Fruit fly (Drosophila melanogaster) whole organism, embryonic: ENCODE measurements around the gene Eig71Ed.

Source experiments
- Blimp-1 ChIP-seq: fragments of 200-800 bp; sonication (Bioruptor generic); optimal IDR thresholded peaks from 3 replicates; lab custom pipeline; 2018; ENCODE audit warnings: missing biosample characterization, missing genetic modification characterization, mild to moderate bottlenecking, moderate library complexity, missing genetic modification reagents
- CG10462 ChIP-seq: fragments of 200-800 bp; sonication (Bioruptor generic); optimal IDR thresholded peaks from 2 replicates; lab custom pipeline; 2016; ENCODE audit warnings: missing biosample characterization, missing genetic modification characterization
- CG10959 ChIP-seq: fragments of 200-800 bp; sonication (Bioruptor generic); IDR thresholded peaks from 2 replicates; pipeline ENCODE4 v1.3.6; 2022; ENCODE audit warnings: missing biosample characterization, missing genetic modification characterization
- CG12155 ChIP-seq: fragments of 200-800 bp; sonication (Bioruptor generic); optimal IDR thresholded peaks from 3 replicates; lab custom pipeline; 2016; ENCODE audit warnings: missing biosample characterization, missing genetic modification characterization
- CG12391 ChIP-seq: fragments of 200-800 bp; sonication (Bioruptor generic); optimal IDR thresholded peaks from 3 replicates; lab custom pipeline; 2018; ENCODE audit warnings: missing biosample characterization, mild to moderate bottlenecking, missing genetic modification characterization, moderate library complexity
- CG1603 ChIP-seq: fragments of 200-800 bp; sonication (Bioruptor generic); optimal IDR thresholded peaks from 2 replicates; lab custom pipeline; 2019; ENCODE audit warnings: missing biosample characterization, mild to moderate bottlenecking, missing genetic modification characterization, moderate library complexity
- CG16815 ChIP-seq: fragments of 200-800 bp; sonication (Bioruptor generic); optimal IDR thresholded peaks from 3 replicates; lab custom pipeline; 2017; ENCODE audit warnings: missing biosample characterization, mild to moderate bottlenecking, missing genetic modification characterization
- CG17328 ChIP-seq: fragments of 200-800 bp; sonication (Bioruptor generic); IDR thresholded peaks from 2 replicates; pipeline ENCODE4 v1.3.6; 2022; ENCODE audit warnings: missing biosample characterization, missing genetic modification characterization
- CG17568 ChIP-seq: fragments of 200-800 bp; sonication (Bioruptor generic); optimal IDR thresholded peaks from 2 replicates; lab custom pipeline; 2018; ENCODE audit warnings: missing biosample characterization, mild to moderate bottlenecking, missing genetic modification characterization, moderate library complexity
- CG1832 ChIP-seq: fragments of 200-800 bp; sonication (Bioruptor generic); optimal IDR thresholded peaks from 2 replicates; lab custom pipeline; 2017; ENCODE audit warnings: missing biosample characterization, mild to moderate bottlenecking, missing genetic modification characterization, inconsistent platforms
- CG18476 ChIP-seq: fragments of 200-800 bp; sonication (Bioruptor generic); optimal IDR thresholded peaks from 2 replicates; lab custom pipeline; 2016; ENCODE audit warnings: missing biosample characterization, mild to moderate bottlenecking, missing genetic modification characterization
- CG2712 ChIP-seq: fragments of 200-800 bp; optimal IDR thresholded peaks from 3 replicates; lab custom pipeline; 2019; ENCODE audit warnings: missing biosample characterization, mild to moderate bottlenecking, missing genetic modification characterization, moderate library complexity
- CG3163 ChIP-seq: fragments of 200-800 bp; sonication (Bioruptor generic); optimal IDR thresholded peaks from 3 replicates; lab custom pipeline; 2016; ENCODE audit warnings: missing biosample characterization, missing genetic modification characterization
- CG4617 ChIP-seq: fragments of 200-800 bp; sonication (Bioruptor generic); optimal IDR thresholded peaks from 3 replicates; lab custom pipeline; 2016; ENCODE audit warnings: missing biosample characterization, missing genetic modification characterization, borderline replicate concordance
- CG6813 ChIP-seq: fragments of 200-800 bp; sonication (Bioruptor generic); optimal IDR thresholded peaks from 2 replicates; lab custom pipeline; 2017; ENCODE audit warnings: missing biosample characterization, missing genetic modification characterization, mild to moderate bottlenecking, moderate library complexity, missing genetic modification reagents
- CG7839 ChIP-seq: fragments of 200-800 bp; sonication (Bioruptor generic); optimal IDR thresholded peaks from 3 replicates; lab custom pipeline; 2018; ENCODE audit warnings: missing biosample characterization, mild to moderate bottlenecking, missing genetic modification characterization, moderate library complexity
- CG9727 ChIP-seq: fragments of 200-800 bp; sonication (Bioruptor generic); optimal IDR thresholded peaks from 3 replicates; lab custom pipeline; 2017; ENCODE audit warnings: missing biosample characterization, mild to moderate bottlenecking, missing genetic modification characterization
- D ChIP-seq, 2 experiments: fragments of 200-800 bp in 1 of 2; fragments of >200 bp in 1 of 2; sonication (Bioruptor generic) in 1 of 2; optimal IDR thresholded peaks; 2 replicates in 1 of 2; 3 replicates in 1 of 2; lab custom pipeline; 2017; ENCODE audit warnings: mild to moderate bottlenecking in 1 of 2, missing biosample characterization in 1 of 2, missing genetic modification characterization in 1 of 2, missing genetic modification reagents in 1 of 2
- Eip74EF ChIP-seq, 2 experiments: fragments of 200-800 bp in 1 of 2; fragments of >200 bp in 1 of 2; sonication (Bioruptor generic) in 1 of 2; optimal IDR thresholded peaks; 2 replicates each; lab custom pipeline; 2017 to 2019; ENCODE audit warnings: missing biosample characterization in 2 of 2, missing genetic modification characterization in 2 of 2, mild to moderate bottlenecking in 1 of 2, moderate library complexity in 1 of 2
- Ets65A ChIP-seq: fragments of 200-800 bp; sonication (Bioruptor generic); peaks from one replicate; lab custom pipeline; 2016; ENCODE audit warnings: missing biosample characterization, missing genetic modification characterization
- HLH4C ChIP-seq: fragments of 200-800 bp; sonication (Bioruptor generic); IDR thresholded peaks from 3 replicates; pipeline ENCODE4 v1.3.6; 2022; ENCODE audit warnings: missing biosample characterization, missing genetic modification characterization; ENCODE audit not compliant: partially characterized antibody
- HLHmδ ChIP-seq: fragments of 200-800 bp; sonication (Bioruptor generic); optimal IDR thresholded peaks from 2 replicates; lab custom pipeline; 2018; ENCODE audit warnings: missing biosample characterization, mild to moderate bottlenecking, missing genetic modification characterization, moderate library complexity
- Hand ChIP-seq: fragments of 200-800 bp; sonication (Bioruptor generic); optimal IDR thresholded peaks from 2 replicates; lab custom pipeline; 2017; ENCODE audit warnings: mild to moderate bottlenecking, missing biosample characterization, missing genetic modification reagents, missing genetic modification characterization
- HmgD ChIP-seq: fragments of 200-800 bp; sonication (Bioruptor generic); optimal IDR thresholded peaks from 3 replicates; lab custom pipeline; 2016; ENCODE audit warnings: missing biosample characterization, missing genetic modification characterization
- Lim3 ChIP-seq: fragments of 200-800 bp; sonication (Bioruptor generic); IDR thresholded peaks from 2 replicates; pipeline ENCODE4 v1.3.6; 2022; ENCODE audit warnings: missing biosample characterization, missing genetic modification characterization
- Max ChIP-seq: fragments of 200-800 bp; sonication (Bioruptor generic); optimal IDR thresholded peaks from 2 replicates; lab custom pipeline; 2016; ENCODE audit warnings: missing biosample characterization, mild to moderate bottlenecking, missing genetic modification characterization
- Optix ChIP-seq: fragments of 200-800 bp; sonication (Bioruptor generic); IDR thresholded peaks from 3 replicates; pipeline ENCODE4 v1.3.6; 2022; ENCODE audit warnings: missing biosample characterization, missing genetic modification characterization
- Sox102F ChIP-seq: fragments of 200-800 bp; sonication (Bioruptor generic); optimal IDR thresholded peaks from 2 replicates; lab custom pipeline; 2018; ENCODE audit warnings: missing biosample characterization, mild to moderate bottlenecking, missing genetic modification characterization, moderate library complexity
- Ssrp ChIP-seq: fragments of 200-800 bp; sonication (Bioruptor generic); optimal IDR thresholded peaks from 2 replicates; lab custom pipeline; 2018; ENCODE audit warnings: missing biosample characterization, mild to moderate bottlenecking, missing genetic modification characterization, moderate library complexity
- Taf1 ChIP-seq: fragments of 200-800 bp; sonication (Bioruptor generic); IDR thresholded peaks from 2 replicates; pipeline ENCODE4 v1.3.6; 2022; ENCODE audit warnings: missing biosample characterization, missing genetic modification characterization
- Xrp1 ChIP-seq: fragments of 200-800 bp; sonication (Bioruptor generic); IDR thresholded peaks from 2 replicates; pipeline ENCODE4 v1.3.6; 2022; ENCODE audit warnings: missing biosample characterization, missing genetic modification characterization
- bsh ChIP-seq, 2 experiments: fragments of 200-800 bp; sonication (Bioruptor generic); optimal IDR thresholded peaks; 2 replicates each; lab custom pipeline; 2017 to 2018; ENCODE audit warnings: mild to moderate bottlenecking in 2 of 2, missing biosample characterization in 2 of 2, missing genetic modification characterization in 2 of 2, moderate library complexity in 1 of 2
- gem ChIP-seq: fragments of 200-800 bp; sonication (Bioruptor generic); optimal IDR thresholded peaks from 2 replicates; lab custom pipeline; 2019; ENCODE audit warnings: missing biosample characterization, mild to moderate bottlenecking, missing genetic modification characterization, moderate library complexity
- grn ChIP-seq: fragments of 200-800 bp; sonication (Bioruptor generic); optimal IDR thresholded peaks from 3 replicates; lab custom pipeline; 2017; ENCODE audit warnings: missing biosample characterization, missing genetic modification characterization
- prd ChIP-seq, 3 experiments: fragments of >200 bp in 2 of 3; fragments of 200-800 bp in 1 of 3; sonication (Bioruptor generic) in 1 of 3; optimal IDR thresholded peaks in 2 of 3; IDR thresholded peaks in 1 of 3; 2 replicates in 2 of 3; 3 replicates in 1 of 3; pipeline versions ENCODE4 v1.3.6 to Lab custom; 2017 to 2022; ENCODE audit warnings: missing biosample characterization in 1 of 3, missing genetic modification characterization in 1 of 3
- schlank ChIP-seq: fragments of 200-800 bp; sonication (Bioruptor generic); optimal IDR thresholded peaks from 2 replicates; lab custom pipeline; 2018; ENCODE audit warnings: missing biosample characterization, mild to moderate bottlenecking, missing genetic modification characterization
- sd ChIP-seq: fragments of 200-800 bp; sonication (Bioruptor generic); optimal IDR thresholded peaks from 3 replicates; lab custom pipeline; 2018; ENCODE audit warnings: missing biosample characterization, mild to moderate bottlenecking, missing genetic modification characterization, moderate library complexity
- sens ChIP-seq: fragments of 200-800 bp; sonication (Bioruptor generic); peaks from one replicate; lab custom pipeline; 2016; ENCODE audit warnings: missing biosample characterization, missing genetic modification characterization
- sqz ChIP-seq: fragments of 200-800 bp; sonication (Bioruptor generic); optimal IDR thresholded peaks from 3 replicates; lab custom pipeline; 2018; ENCODE audit warnings: missing biosample characterization, mild to moderate bottlenecking, missing genetic modification characterization

Eig71Ed gene

DNA sequence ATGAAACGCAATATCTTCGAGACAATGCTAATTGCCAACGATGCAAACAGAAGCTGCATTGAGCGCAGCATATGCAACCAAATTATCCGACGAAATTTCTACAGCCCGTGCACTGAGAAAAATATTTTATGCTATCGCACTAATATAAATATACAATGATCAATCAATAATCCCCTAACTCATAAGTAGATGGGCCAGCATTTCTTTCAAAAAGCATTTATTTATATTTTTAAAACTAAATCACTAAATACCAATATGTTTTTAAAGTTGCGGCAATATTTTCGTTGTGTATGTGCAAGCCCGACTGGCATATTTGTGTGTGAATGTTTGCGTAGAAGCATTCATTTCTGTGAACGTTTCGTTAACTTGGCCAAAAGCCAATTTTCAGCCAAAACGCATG is 6.2 kb upstream of the Eig71Ed start (continued):
- TF ChIP-seq CG1603 (tag; lab: Kevin White, UChicago) (peak; percentile 15), Sox102F (GFP tag; lab: Kevin White, UChicago) (peak; percentile 13), Optix (GFP tag; lab: Robert Waterston, UW) (no peak), CG10462 (GFP tag; lab: Kevin White, UChicago) (peak; percentile 4), CG17328 (GFP tag; lab: Robert Waterston, UW) (peak; percentile 28; the same call in 1 of the 2 replicates), CG18476 (GFP tag; lab: Kevin White, UChicago) (no peak), Xrp1 (0 out of 2 replicates have a peak, but pooled peaks have one; percentile 24), prd (optimal IDR thresholded peaks at IDR 0.05; lab: Kevin White, UChicago) (no peak), prd (GFP tag; IDR thresholded peaks at IDR 0.05; lab: Robert Waterston, UW) (peak; percentile 38; the same call in 1 of the 3 replicates), gem (tag; lab: Kevin White, UChicago) (peak; percentile 35), Ets65A (GFP tag; lab: Kevin White, UChicago) (peak; percentile 17), bsh (GFP tag; optimal IDR thresholded peaks at IDR 0.05; lab: Kevin White, UChicago) (peak in 1 of 2 experiments; percentile 29), CG12391 (tag; lab: Kevin White, UChicago) (peak; percentile 6), Ssrp (tag; lab: Kevin White, UChicago) (peak; percentile 5), CG4617 (GFP tag; lab: Kevin White, UChicago) (no peak), CG7839 (tag; lab: Kevin White, UChicago) (peak; percentile 3), CG9727 (GFP tag; lab: Kevin White, UChicago) (peak; percentile 7), Taf1 (GFP tag; lab: Robert Waterston, UW) (no peak), CG2712 (peak; percentile 30), Max (no peak), Eip74EF (GFP tag; optimal IDR thresholded peaks at IDR 0.05; lab: Kevin White, UChicago) (no peak)

DNA sequence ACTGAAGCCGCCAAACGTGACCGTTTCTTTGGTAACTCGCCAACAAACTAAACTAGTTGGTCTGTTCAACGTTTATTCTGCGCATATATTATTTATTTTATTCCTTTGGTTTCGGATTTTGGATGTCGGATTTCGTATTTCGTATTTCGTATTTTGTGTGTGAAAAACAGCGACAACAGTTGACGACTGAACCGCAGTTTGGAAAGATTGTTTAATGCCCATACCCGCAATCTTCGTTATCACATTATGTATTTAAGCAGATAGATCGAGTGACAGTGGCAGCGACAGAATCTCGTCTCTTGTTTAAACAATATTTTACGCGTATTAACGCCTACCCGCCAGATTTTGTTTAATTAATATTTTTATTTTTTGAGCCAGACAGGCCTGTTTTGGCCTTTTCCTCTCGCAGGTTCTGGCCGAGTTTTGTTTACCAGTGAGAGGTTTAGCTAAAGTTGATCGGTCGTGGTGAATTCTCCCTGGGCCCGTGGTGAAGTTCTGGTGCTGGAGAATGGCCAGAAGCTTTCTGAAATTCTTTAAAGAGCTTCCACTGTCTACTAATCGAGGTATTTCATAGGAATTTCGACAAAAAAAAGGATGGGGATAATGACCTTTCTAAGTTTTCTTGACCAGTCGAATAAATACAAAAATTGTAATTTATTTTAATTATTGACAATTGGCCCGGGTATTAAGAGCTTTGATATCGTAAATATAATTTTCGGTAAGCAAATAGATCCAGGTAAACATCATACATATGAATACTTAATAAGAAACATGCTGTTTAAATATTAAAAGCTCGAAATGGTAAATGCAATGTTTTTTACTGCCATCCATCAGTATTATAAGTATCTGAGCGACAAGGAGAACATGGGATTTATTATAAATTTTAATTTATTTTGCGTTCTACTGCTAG is 4.4 kb upstream of the Eig71Ed start, which contains the start of the genes comm3 and CG43083:
Gene comm3, minus strand, starts transcription at position 51 of the 910 bp plus-strand sequence.
Gene CG43083, plus strand, starts transcription at position 860 of the 910 bp plus-strand sequence.
- TF ChIP-seq CG1832 (no peak), schlank (no peak), HLH4C (no peak), grn (no peak), Hand (GFP tag; lab: Kevin White, UChicago) (no peak), sqz (GFP tag; lab: Kevin White, UChicago) (no peak), sens (GFP tag; lab: Kevin White, UChicago) (peak; percentile 52), sd (tag; lab: Kevin White, UChicago) (peak; percentile 85), CG12155 (GFP tag; lab: Kevin White, UChicago) (no peak), CG17568 (GFP tag; lab: Kevin White, UChicago) (peak; percentile 15), HmgD (GFP tag; lab: Kevin White, UChicago) (no peak), Blimp-1 (no peak), CG10959 (GFP tag; lab: Robert Waterston, UW) (no peak), CG16815 (no peak), CG6813 (GFP tag; lab: Kevin White, UChicago) (peak; percentile 31), HLHmδ (GFP tag; lab: Kevin White, UChicago) (no peak), D (optimal IDR thresholded peaks at IDR 0.05; lab: Kevin White, UChicago) (no peak), D (GFP tag; optimal IDR thresholded peaks at IDR 0.05; lab: Kevin White, UChicago) (no peak), CG3163 (GFP tag; lab: Kevin White, UChicago) (no peak), CG7839 (tag; lab: Kevin White, UChicago) (no peak), Lim3 (GFP tag; lab: Robert Waterston, UW) (no peak)
